Fruit fly (Drosophila melanogaster) whole organism, adult: Measurements from ENCODE around the gene CG7135.

Experiments
- CG11617 ChIP-seq: fragments of 200-800 bp; sonication (Bioruptor generic); optimal IDR thresholded peaks from 2 replicates; lab custom pipeline; 2017; ENCODE audit warnings: mild to moderate bottlenecking, missing biosample characterization, missing genetic modification reagents, missing genetic modification characterization
- CG14711 ChIP-seq: fragments of 200-800 bp; sonication (Bioruptor generic); optimal IDR thresholded peaks from 2 replicates; lab custom pipeline; 2018; ENCODE audit warnings: missing biosample characterization, mild to moderate bottlenecking, missing genetic modification characterization, moderate library complexity
- CG1620 ChIP-seq: fragments of 200-800 bp; sonication (Bioruptor generic); optimal IDR thresholded peaks from 2 replicates; lab custom pipeline; 2016; ENCODE audit warnings: missing biosample characterization, missing genetic modification characterization
- CG33017 ChIP-seq: fragments of 200-800 bp; sonication (Bioruptor generic); optimal IDR thresholded peaks from 2 replicates; lab custom pipeline; 2018; ENCODE audit warnings: missing biosample characterization, mild to moderate bottlenecking, missing genetic modification characterization, moderate library complexity
- CG5204 ChIP-seq: fragments of 200-800 bp; sonication (Bioruptor generic); optimal IDR thresholded peaks from 2 replicates; lab custom pipeline; 2016; ENCODE audit warnings: missing biosample characterization, missing genetic modification characterization
- CG7045 ChIP-seq: fragments of 200-800 bp; sonication (Bioruptor generic); optimal IDR thresholded peaks from 2 replicates; lab custom pipeline; 2017; ENCODE audit warnings: missing biosample characterization, mild to moderate bottlenecking, missing genetic modification characterization
- CG7101 ChIP-seq: fragments of 200-800 bp; sonication (Bioruptor generic); optimal IDR thresholded peaks from 2 replicates; lab custom pipeline; 2018; ENCODE audit warnings: missing biosample characterization, mild to moderate bottlenecking, missing genetic modification characterization, moderate library complexity
- Crg-1 ChIP-seq: fragments of 200-800 bp; sonication (Bioruptor generic); optimal IDR thresholded peaks from 2 replicates; lab custom pipeline; 2016; ENCODE audit warnings: missing biosample characterization, missing genetic modification characterization
- cic ChIP-seq: fragments of 200-800 bp; sonication (Bioruptor generic); optimal IDR thresholded peaks from 2 replicates; lab custom pipeline; 2017; ENCODE audit warnings: missing biosample characterization, mild to moderate bottlenecking, missing genetic modification characterization, moderate library complexity
- kay ChIP-seq: fragments of 200-800 bp; sonication (Bioruptor generic); peaks from one replicate; lab custom pipeline; 2016; ENCODE audit warnings: missing biosample characterization, missing genetic modification characterization, borderline replicate concordance
- toe ChIP-seq: fragments of 200-800 bp; sonication (Bioruptor generic); optimal IDR thresholded peaks from 2 replicates; lab custom pipeline; 2016; ENCODE audit warnings: missing biosample characterization, missing genetic modification characterization

DNA sequence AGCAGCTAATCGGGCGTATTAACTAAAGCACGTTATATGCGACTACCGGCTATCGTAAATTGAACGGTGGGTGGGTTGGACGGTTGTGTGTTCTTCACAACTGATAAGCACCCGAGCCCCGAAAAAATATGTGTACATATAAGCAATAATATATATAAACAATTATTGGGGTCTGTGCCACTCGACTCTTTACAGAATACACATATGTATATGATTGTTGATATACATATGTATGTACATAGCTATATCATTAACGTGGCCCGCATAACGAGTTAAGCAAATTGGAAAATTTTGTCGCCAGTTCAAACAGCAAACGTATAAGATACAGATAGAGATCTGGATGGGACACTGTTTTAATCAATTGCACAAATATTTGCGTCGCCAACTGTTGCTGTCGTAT is 20.8 kb upstream of the CG7135 start:
- TF ChIP-seq CG11617 (no peak), cic (GFP tag; lab: Kevin White, UChicago) (no peak), CG33017 (no peak), kay (GFP tag; lab: Kevin White, UChicago) (no peak), toe (GFP tag; lab: Kevin White, UChicago) (no peak), CG5204 (GFP tag; lab: Kevin White, UChicago) (no peak), CG1620 (no peak), CG14711 (tag; lab: Kevin White, UChicago) (no peak), CG7101 (tag; lab: Kevin White, UChicago) (no peak), Crg-1 (GFP tag; lab: Kevin White, UChicago) (no peak), CG7045 (GFP tag; lab: Kevin White, UChicago) (no peak)
